Worm (Caenorhabditis elegans): ENCODE data around the gene F46E10.3.

ce11 chrV:6471208-6471607, 46.9 kb upstream of the F46E10.3 start:
- no peak for TF ChIP-seq pag-3 (tag; optimal IDR thresholded peaks at IDR 0.05; ENCODE audit: borderline replicate concordance)
- TF ChIP-seq dve-1 (tag; optimal IDR thresholded peaks at IDR 0.05): no peak
- TF ChIP-seq F13H6.1 (tag; optimal IDR thresholded peaks at IDR 0.05): no peak
- no peak for TF ChIP-seq nfya-1 (tag; optimal IDR thresholded peaks at IDR 0.05)
- TF ChIP-seq che-1 (tag; optimal IDR thresholded peaks at IDR 0.05): no peak
- no peak for TF ChIP-seq hlh-30 (tag; optimal IDR thresholded peaks at IDR 0.05; ENCODE audit: insufficient read depth)
- TF ChIP-seq unc-42 (tag; optimal IDR thresholded peaks at IDR 0.05): no peak
- TF ChIP-seq pqm-1 (tag; optimal IDR thresholded peaks at IDR 0.05): no peak
- TF ChIP-seq ets-4 (tag; optimal IDR thresholded peaks at IDR 0.05): no peak
- TF ChIP-seq pha-4 (tag; optimal IDR thresholded peaks at IDR 0.05): no peak
- TF ChIP-seq unc-86 (tag; optimal IDR thresholded peaks at IDR 0.05): no peak
- no peak for TF ChIP-seq ceh-9 (tag; optimal IDR thresholded peaks at IDR 0.05)
